Fruit fly (Drosophila melanogaster): ENCODE measurements around the gene ldd.

ldd gene

dm6 chrX:21116864-21117464 lies 6.5 kb upstream of the ldd start, which contains the start of the genes unc and CG15445 (continued):
- TF ChIP-seq sqz (GFP tag; optimal IDR thresholded peaks at IDR 0.05) (no peak), CG11398 (GFP tag; optimal IDR thresholded peaks at IDR 0.05) (no peak), Mes4 (GFP tag; optimal IDR thresholded peaks at IDR 0.05) (no peak), CG6689 (GFP tag; IDR thresholded peaks at IDR 0.05) (no peak), Hr39 (optimal IDR thresholded peaks at IDR 0.05) (no peak), Rx (GFP tag; IDR thresholded peaks at IDR 0.05) (no peak), disco-r (GFP tag; optimal IDR thresholded peaks at IDR 0.05) (peak; percentile 29), CG2129 (GFP tag; IDR thresholded peaks at IDR 0.05; ENCODE audit: partially characterized antibody) (peak; percentile 42; the same call in 1 of the 2 replicates), CG9727 (GFP tag; optimal IDR thresholded peaks at IDR 0.05) (peak; percentile 19), tx (GFP tag; optimal IDR thresholded peaks at IDR 0.05) (no peak), B-H1 (GFP tag; IDR thresholded peaks at IDR 0.05) (no peak), pan (optimal IDR thresholded peaks at IDR 0.05) (no peak), pan (GFP tag; optimal IDR thresholded peaks at IDR 0.05 in 1 of 2, IDR thresholded peaks at IDR 0.05 in 1 of 2) (no peak), CG18476 (GFP tag; optimal IDR thresholded peaks at IDR 0.05) (no peak), CG11456 (GFP tag; IDR thresholded peaks at IDR 0.05) (0 out of 3 replicates have a peak, but pooled peaks have one; percentile 17), NFAT (GFP tag; IDR thresholded peaks at IDR 0.05) (peak; percentile 55; the same call in 1 of the 2 replicates), CG16813 (GFP tag; IDR thresholded peaks at IDR 0.05; ENCODE audit: partially characterized antibody) (peak; percentile 93), ash1 (GFP tag; optimal IDR thresholded peaks at IDR 0.05) (no peak), CG13123 (GFP tag; optimal IDR thresholded peaks at IDR 0.05) (no peak), ssp (GFP tag; IDR thresholded peaks at IDR 0.05) (0 out of 2 replicates have a peak, but pooled peaks have one; percentile 21), trh (GFP tag; optimal IDR thresholded peaks at IDR 0.05) (no peak), nerfin-1 (tag; optimal IDR thresholded peaks at IDR 0.05) (no peak), ftz-f1 (GFP tag; optimal IDR thresholded peaks at IDR 0.05) (no peak), inv (GFP tag; IDR thresholded peaks at IDR 0.05; ENCODE audit: partially characterized antibody) (peak; percentile 83), Gsc (GFP tag; IDR thresholded peaks at IDR 0.05) (no peak), CG13775 (GFP tag; optimal IDR thresholded peaks at IDR 0.05) (peak; percentile 5), CG4360 (GFP tag; IDR thresholded peaks at IDR 0.05) (no peak), Asciz (GFP tag; optimal IDR thresholded peaks at IDR 0.05) (no peak), lilli (GFP tag; optimal IDR thresholded peaks at IDR 0.05) (peak; percentile 14), CG11247 (GFP tag; IDR thresholded peaks at IDR 0.05) (no peak), Hr3 (GFP tag; optimal IDR thresholded peaks at IDR 0.05) (peak; percentile 33), Hr78 (GFP tag; optimal IDR thresholded peaks at IDR 0.05) (no peak), CG1024 (GFP tag; IDR thresholded peaks at IDR 0.05) (no peak), CG4730 (GFP tag; IDR thresholded peaks at IDR 0.05) (no peak), corto (GFP tag; optimal IDR thresholded peaks at IDR 0.05) (no peak), grau (tag; optimal IDR thresholded peaks at IDR 0.05) (no peak), Atf-2 (GFP tag; optimal IDR thresholded peaks at IDR 0.05) (peak; percentile 8), stwl (tag; optimal IDR thresholded peaks at IDR 0.05) (peak; percentile 92), Eip74EF (GFP tag; optimal IDR thresholded peaks at IDR 0.05) (no peak), Sox102F (GFP tag; optimal IDR thresholded peaks at IDR 0.05) (no peak), CG9876 (GFP tag; optimal IDR thresholded peaks at IDR 0.05) (peak; percentile 7), lbe (GFP tag; optimal IDR thresholded peaks at IDR 0.05) (no peak), twi (tag; optimal IDR thresholded peaks at IDR 0.05) (peak; percentile 50), bcd (GFP tag; optimal IDR thresholded peaks at IDR 0.05) (peak; percentile 42), z (GFP tag; IDR thresholded peaks at IDR 0.05) (no peak), croc (GFP tag; conservative IDR thresholded peaks at IDR 0.05) (no peak), Chrac-16 (GFP tag; optimal IDR thresholded peaks at IDR 0.05) (no peak), stc (GFP tag; IDR thresholded peaks at IDR 0.05) (no peak), kni (GFP tag; optimal IDR thresholded peaks at IDR 0.05) (no peak), pita (GFP tag; optimal IDR thresholded peaks at IDR 0.05) (no peak), CG2712 (tag; optimal IDR thresholded peaks at IDR 0.05) (no peak)
